Worm (Caenorhabditis elegans) whole organism, dauer: ENCODE measurements around the gene C16D2.3.

ENCODE experiments used
- unc-62 ChIP-seq: sonication (generic microtip); optimal IDR thresholded peaks from 2 replicates; lab custom pipeline; 2017; ENCODE audit warnings: missing biosample characterization, missing genetic modification reagents, missing genetic modification characterization

C16D2.3 gene

ce11 chrII:9145961-9146360, 8.1 kb downstream of the C16D2.3 start, which contains the start of gene W07A12.4:
Gene W07A12.4 (plus strand): TSS chrII:9146261.
- TF ChIP-seq unc-62, result no peak

- TF ChIP-seq unc-62, result no peak
Measured at ce11 chrII:9148079-9148478, 10.2 kb downstream of the C16D2.3 start.

ce11 chrII:9152231-9152630, 14.3 kb downstream of the C16D2.3 start, which contains the start of gene col-78:
Gene col-78 (plus strand): TSS chrII:9152531.
- TF ChIP-seq unc-62, result no peak

ce11 chrII:9154339-9154738, 16.4 kb downstream of the C16D2.3 start:
- no peak for TF ChIP-seq unc-62

- no peak for TF ChIP-seq unc-62
Measured at ce11 chrII:9156277-9156676, 18.4 kb downstream of the C16D2.3 start.

- TF ChIP-seq unc-62, result no peak
Measured at ce11 chrII:9157125-9157524, 19.2 kb downstream of the C16D2.3 start.

- TF ChIP-seq unc-62, result no peak
Measured at ce11 chrII:9158029-9158428, 20.1 kb downstream of the C16D2.3 start, which contains the start of gene oac-54. Gene oac-54 (plus strand): TSS chrII:9158111.

ce11 chrII:9160197-9160806, 22.4 kb downstream of the C16D2.3 start:
- no peak for TF ChIP-seq unc-62

ce11 chrII:9161023-9161422, 23.1 kb downstream of the C16D2.3 start, which contains the start of gene rhy-1:
Gene rhy-1 (plus strand): TSS chrII:9161379.
- TF ChIP-seq unc-62, result no peak

- TF ChIP-seq unc-62, result no peak
Measured at ce11 chrII:9163348-9163747, 25.4 kb downstream of the C16D2.3 start.

- no peak for TF ChIP-seq unc-62
Measured at ce11 chrII:9165762-9166460, 28.0 kb downstream of the C16D2.3 start, which contains the start of gene W07A12.8. Gene W07A12.8 (minus strand): TSS chrII:9165812.

ce11 chrII:9167730-9168129, 29.8 kb downstream of the C16D2.3 start, which contains the start of gene T23G7.3:
Gene T23G7.3 (minus strand): TSS chrII:9167830.
- no peak for TF ChIP-seq unc-62

ce11 chrII:9169450-9169960, 31.6 kb downstream of the C16D2.3 start, which contains the start of gene dpl-1:
Gene dpl-1 (plus strand): TSS chrII:9169910.
- no peak for TF ChIP-seq unc-62

ce11 chrII:9170048-9170447, 32.1 kb downstream of the C16D2.3 start:
- no peak for TF ChIP-seq unc-62

ce11 chrII:9170851-9171250, 32.9 kb downstream of the C16D2.3 start:
- TF ChIP-seq unc-62, result no peak

ce11 chrII:9171466-9172187, 33.7 kb downstream of the C16D2.3 start:
- TF ChIP-seq unc-62, result no peak

- no peak for TF ChIP-seq unc-62
Measured at ce11 chrII:9172849-9173248, 34.9 kb downstream of the C16D2.3 start, which contains the start of gene T23G7.2. Gene T23G7.2 (minus strand): TSS chrII:9172949.
